Worm (Caenorhabditis elegans) whole organism, L4 larva: ENCODE results near the gene hrpf-2.

ENCODE experiments used
- D1046.2 ChIP-seq: fragments of 200-800 bp; sonication (Bioruptor generic); IDR thresholded peaks from 2 replicates; pipeline ENCODE4 v1.3.6; 2022; ENCODE audit warnings: missing genetic modification characterization, missing compliant biosample characterization
- F26F4.8 ChIP-seq: fragments of 200-800 bp; sonication (Bioruptor generic); conservative IDR thresholded peaks from 2 replicates; pipeline ENCODE4 v1.3.6; 2022; ENCODE audit warnings: missing genetic modification characterization, missing compliant biosample characterization
- R02D3.7 ChIP-seq: fragments of 150-350 bp; sonication (generic microtip); optimal IDR thresholded peaks from 3 replicates; lab custom pipeline; 2014; ENCODE audit warnings: missing biosample characterization, missing genetic modification characterization
- T20F7.1 ChIP-seq: fragments of 200-800 bp; sonication (Bioruptor generic); optimal IDR thresholded peaks from 2 replicates; lab custom pipeline; 2018; ENCODE audit warnings: mild to moderate bottlenecking, missing genetic modification characterization, missing compliant biosample characterization
- T26A8.4 ChIP-seq: fragments of 200-800 bp; sonication (Bioruptor generic); IDR thresholded peaks from 2 replicates; pipeline ENCODE4 v1.3.6; 2022; ENCODE audit warnings: missing genetic modification characterization, missing compliant biosample characterization
- Y5F2A.4 ChIP-seq: fragments of 200-800 bp; sonication (Bioruptor generic); optimal IDR thresholded peaks from 2 replicates; lab custom pipeline; 2018; ENCODE audit warnings: mild to moderate bottlenecking, missing genetic modification characterization, missing compliant biosample characterization
- ZK337.2 ChIP-seq: fragments of 200-800 bp; sonication (Bioruptor generic); IDR thresholded peaks from 2 replicates; pipeline ENCODE4 v1.3.6; 2022; ENCODE audit warnings: missing genetic modification reagents, missing genetic modification characterization, missing compliant biosample characterization
- aha-1 ChIP-seq: fragments of 150-350 bp; peaks from one replicate; lab custom pipeline; 2014; ENCODE audit warnings: missing biosample characterization, missing genetic modification characterization
- aly-2 ChIP-seq: sonication (generic microtip); optimal IDR thresholded peaks from 2 replicates; lab custom pipeline; 2018; ENCODE audit warnings: missing biosample characterization, missing genetic modification characterization
- ama-1 ChIP-seq: fragments of 150-350 bp; optimal IDR thresholded peaks from 2 replicates; lab custom pipeline; 2014; ENCODE audit warnings: inconsistent platforms, mixed read lengths
- ceh-20 ChIP-seq: fragments of 200-800 bp; sonication (Bioruptor generic); IDR thresholded peaks from 2 replicates; pipeline ENCODE4 v1.3.6; 2022; ENCODE audit warnings: missing genetic modification reagents, missing genetic modification characterization, missing compliant biosample characterization
- ceh-32 ChIP-seq: sonication (generic microtip); optimal IDR thresholded peaks from 2 replicates; lab custom pipeline; 2016; ENCODE audit warnings: mild to moderate bottlenecking, missing genetic modification characterization, missing compliant biosample characterization; ENCODE audit not compliant: poor library complexity
- cey-2 ChIP-seq: sonication (generic microtip); optimal IDR thresholded peaks from 3 replicates; lab custom pipeline; 2017; ENCODE audit warnings: missing genetic modification characterization, mild to moderate bottlenecking, missing compliant biosample characterization, antibody characterized with exemption, borderline replicate concordance; ENCODE audit not compliant: insufficient read depth
- ctbp-1 ChIP-seq: fragments of 200-800 bp; sonication (Bioruptor generic); IDR thresholded peaks from 2 replicates; pipeline ENCODE4 v1.3.6; 2022; ENCODE audit warnings: missing genetic modification reagents, missing genetic modification characterization, missing compliant biosample characterization
- daf-16 ChIP-seq, 3 experiments: sonication (generic microtip); optimal IDR thresholded peaks; 2 replicates each; lab custom pipeline; 2016 to 2017; ENCODE audit warnings: missing genetic modification characterization in 3 of 3, missing genetic modification reagents in 3 of 3, mild to moderate bottlenecking in 2 of 3, missing compliant biosample characterization in 2 of 3, missing biosample characterization in 1 of 3, moderate library complexity in 1 of 3
- dmd-6 ChIP-seq: fragments of 200-800 bp; sonication (Bioruptor generic); IDR thresholded peaks from 2 replicates; pipeline ENCODE4 v1.3.6; 2022; ENCODE audit warnings: missing genetic modification reagents, missing genetic modification characterization, missing compliant biosample characterization
- dpl-1 ChIP-seq: fragments of 150-350 bp; optimal IDR thresholded peaks from 2 replicates; lab custom pipeline; 2014; ENCODE audit warnings: missing biosample characterization, missing genetic modification reagents, missing genetic modification characterization
- duxl-1 ChIP-seq: sonication (generic microtip); optimal IDR thresholded peaks from 2 replicates; lab custom pipeline; 2016; ENCODE audit warnings: mild to moderate bottlenecking, missing genetic modification characterization, moderate library complexity, missing compliant biosample characterization; ENCODE audit not compliant: poor library complexity
- egl-43 ChIP-seq: fragments of 200-800 bp; sonication (Bioruptor generic); IDR thresholded peaks from 2 replicates; pipeline ENCODE4 v1.3.6; 2022; ENCODE audit warnings: missing genetic modification reagents, missing genetic modification characterization, missing compliant biosample characterization
- fos-1 ChIP-seq: fragments of 150-350 bp; optimal IDR thresholded peaks from 2 replicates; lab custom pipeline; 2014; ENCODE audit warnings: missing biosample characterization, missing genetic modification characterization
- hif-1 ChIP-seq, 2 experiments: sonication (generic microtip); optimal IDR thresholded peaks; 2 replicates each; lab custom pipeline; 2016 to 2017; ENCODE audit warnings: missing compliant biosample characterization in 2 of 2, missing genetic modification characterization in 2 of 2, missing genetic modification reagents in 2 of 2, missing genotype in 2 of 2, mild to moderate bottlenecking in 1 of 2
- hlh-11 ChIP-seq: fragments of 200-800 bp; sonication (Bioruptor generic); optimal IDR thresholded peaks from 2 replicates; lab custom pipeline; 2018; ENCODE audit warnings: mild to moderate bottlenecking, missing genetic modification characterization, missing compliant biosample characterization
- hlh-30 ChIP-seq: sonication (generic microtip); optimal IDR thresholded peaks from 2 replicates; lab custom pipeline; 2017; ENCODE audit warnings: antibody characterized with exemption, mild to moderate bottlenecking, missing genetic modification characterization, missing compliant biosample characterization; ENCODE audit not compliant: insufficient read depth
- jun-1 ChIP-seq: fragments of 150-350 bp; optimal IDR thresholded peaks from 2 replicates; lab custom pipeline; 2014; ENCODE audit warnings: missing biosample characterization, missing genetic modification reagents, missing genetic modification characterization
- lim-7 ChIP-seq: fragments of 200-800 bp; sonication (Bioruptor generic); IDR thresholded peaks from 2 replicates; pipeline ENCODE4 v1.3.6; 2022; ENCODE audit warnings: missing genetic modification characterization, missing compliant biosample characterization
- lin-15B ChIP-seq: fragments of 150-350 bp; sonication (generic microtip); optimal IDR thresholded peaks from 3 replicates; lab custom pipeline; 2014; ENCODE audit warnings: missing biosample characterization, missing genetic modification characterization
- lin-38 ChIP-seq: fragments of 200-800 bp; sonication (Bioruptor generic); IDR thresholded peaks from 2 replicates; pipeline ENCODE4 v1.3.6; 2022; ENCODE audit warnings: missing genetic modification reagents, missing genetic modification characterization, missing compliant biosample characterization
- lir-3 ChIP-seq: sonication (generic microtip); optimal IDR thresholded peaks from 2 replicates; lab custom pipeline; 2016; ENCODE audit warnings: mild to moderate bottlenecking, missing genetic modification characterization, missing compliant biosample characterization
- lsy-2 ChIP-seq, 2 experiments: fragments of 150-350 bp in 1 of 2; sonication (generic microtip) in 1 of 2; optimal IDR thresholded peaks; 2 replicates each; lab custom pipeline; 2014 to 2017; ENCODE audit warnings: missing biosample characterization in 2 of 2, missing genetic modification characterization in 2 of 2
- madf-9 ChIP-seq: fragments of 200-800 bp; sonication (Bioruptor generic); conservative IDR thresholded peaks from 2 replicates; pipeline ENCODE4 v1.3.6; 2022; ENCODE audit warnings: missing genetic modification reagents, missing genetic modification characterization, missing compliant biosample characterization
- mdt-29 ChIP-seq: fragments of 200-800 bp; sonication (Bioruptor generic); IDR thresholded peaks from 2 replicates; pipeline ENCODE4 v1.3.6; 2022; ENCODE audit warnings: missing genetic modification reagents, missing genetic modification characterization, missing compliant biosample characterization
- mxl-3 ChIP-seq: fragments of 200-800 bp; sonication (Bioruptor generic); optimal IDR thresholded peaks from 2 replicates; lab custom pipeline; 2018; ENCODE audit warnings: mild to moderate bottlenecking, missing genetic modification characterization, missing compliant biosample characterization
- nhr-11 ChIP-seq: fragments of 150-350 bp; optimal IDR thresholded peaks from 2 replicates; lab custom pipeline; 2014; ENCODE audit warnings: missing biosample characterization, missing genetic modification characterization
- nhr-237 ChIP-seq: sonication (generic microtip); optimal IDR thresholded peaks from 2 replicates; lab custom pipeline; 2017; ENCODE audit warnings: missing biosample characterization, missing genetic modification characterization
- nhr-25 ChIP-seq: sonication (generic microtip); optimal IDR thresholded peaks from 2 replicates; lab custom pipeline; 2017; ENCODE audit warnings: missing genetic modification characterization, mild to moderate bottlenecking, missing compliant biosample characterization, antibody characterized with exemption, moderate library complexity, borderline replicate concordance; ENCODE audit not compliant: insufficient read depth
- nhr-28 ChIP-seq: fragments of 150-350 bp; optimal IDR thresholded peaks from 2 replicates; lab custom pipeline; 2014; ENCODE audit warnings: missing biosample characterization, missing genetic modification characterization
- nhr-42 ChIP-seq: fragments of 200-800 bp; sonication (Bioruptor generic); IDR thresholded peaks from 2 replicates; pipeline ENCODE4 v1.3.6; 2022; ENCODE audit warnings: missing genetic modification characterization, missing compliant biosample characterization
- nhr-48 ChIP-seq: sonication (generic microtip); optimal IDR thresholded peaks from 2 replicates; lab custom pipeline; 2016; ENCODE audit warnings: mild to moderate bottlenecking, missing genetic modification characterization, missing compliant biosample characterization
- php-3 ChIP-seq: fragments of 200-800 bp; sonication (Bioruptor generic); IDR thresholded peaks from 2 replicates; pipeline ENCODE4 v1.3.6; 2022; ENCODE audit warnings: missing genetic modification reagents, missing genetic modification characterization, missing compliant biosample characterization
- pqm-1 ChIP-seq: sonication (generic microtip); optimal IDR thresholded peaks from 2 replicates; lab custom pipeline; 2017; ENCODE audit warnings: missing biosample characterization, missing genetic modification characterization
- set-16 ChIP-seq: fragments of 200-800 bp; sonication (Bioruptor generic); IDR thresholded peaks from 2 replicates; pipeline ENCODE4 v1.3.6; 2022; ENCODE audit warnings: missing genetic modification reagents, missing genetic modification characterization, missing compliant biosample characterization
- skn-1 ChIP-seq: fragments of 150-350 bp; optimal IDR thresholded peaks from 2 replicates; lab custom pipeline; 2014; ENCODE audit warnings: missing biosample characterization, missing genetic modification characterization
- snpc-1.2 ChIP-seq: fragments of 200-800 bp; sonication (Bioruptor generic); IDR thresholded peaks from 2 replicates; pipeline ENCODE4 v1.3.6; 2022; ENCODE audit warnings: missing genetic modification reagents, missing genetic modification characterization, missing compliant biosample characterization
- spr-3 ChIP-seq: fragments of 200-800 bp; sonication (Bioruptor generic); optimal IDR thresholded peaks from 2 replicates; lab custom pipeline; 2018; ENCODE audit warnings: mild to moderate bottlenecking, missing genetic modification characterization, missing compliant biosample characterization
- tag-97 ChIP-seq: fragments of 200-800 bp; sonication (Bioruptor generic); IDR thresholded peaks from 2 replicates; pipeline ENCODE4 v1.3.6; 2022; ENCODE audit warnings: missing genetic modification characterization, missing compliant biosample characterization
- unc-62 ChIP-seq, 3 experiments: fragments of 150-350 bp in 1 of 3; sonication (generic microtip); optimal IDR thresholded peaks in 2 of 3; peaks in 1 of 3; 1 replicate in 1 of 3; 2 replicates in 2 of 3; lab custom pipeline; 2014 to 2017; ENCODE audit warnings: missing biosample characterization in 3 of 3, missing genetic modification characterization in 3 of 3, missing genetic modification reagents in 3 of 3, missing genotype in 1 of 3
- zag-1 ChIP-seq: fragments of 150-350 bp; optimal IDR thresholded peaks from 2 replicates; lab custom pipeline; 2014; ENCODE audit warnings: missing biosample characterization, missing genetic modification characterization
- zip-2 ChIP-seq: fragments of 150-350 bp; optimal IDR thresholded peaks from 2 replicates; lab custom pipeline; 2014; ENCODE audit warnings: missing biosample characterization, missing genetic modification characterization
- ztf-11 ChIP-seq: fragments of 150-350 bp; optimal IDR thresholded peaks from 2 replicates; lab custom pipeline; 2014; ENCODE audit warnings: missing biosample characterization, missing genetic modification characterization
- ztf-7 ChIP-seq: fragments of 150-350 bp; optimal IDR thresholded peaks from 2 replicates; lab custom pipeline; 2014; ENCODE audit warnings: missing biosample characterization, missing genetic modification characterization

Gene hrpf-2

DNA sequence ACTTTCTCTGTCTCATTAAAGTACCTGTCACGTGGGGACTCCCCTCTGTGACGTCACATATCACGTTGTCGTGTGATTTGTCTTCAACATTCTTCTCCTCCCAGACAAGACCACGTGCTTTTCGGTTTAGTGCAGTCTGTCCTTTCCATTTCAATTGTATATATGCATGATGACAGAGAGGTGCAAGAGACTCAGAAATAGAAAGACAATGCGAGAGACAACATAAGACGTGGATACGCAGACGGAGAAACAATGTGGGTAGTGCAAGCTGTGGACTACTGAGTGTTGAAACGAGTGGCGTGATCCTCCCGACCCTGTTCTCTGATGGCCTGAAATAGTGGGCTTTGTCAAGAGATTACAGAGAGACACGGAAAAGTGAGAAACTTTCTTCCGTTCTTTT, 39.6 kb downstream of the hrpf-2 start (continued):
- TF ChIP-seq dpl-1 (GFP tag; lab: Kevin White, UChicago) (peak; percentile 72), nhr-48 (peak; percentile 99), fos-1 (peak; percentile 14), Y5F2A.4 (GFP tag; lab: Kevin White, UChicago) (no peak), jun-1 (tag; lab: Kevin White, UChicago) (peak; percentile 47), lsy-2 (tag; optimal IDR thresholded peaks at IDR 0.05; lab: Kevin White, UChicago) (peak; percentile 78 to 95), php-3 (GFP tag; lab: Robert Waterston, UW) (peak; percentile 90), nhr-11 (tag; lab: Kevin White, UChicago) (peak; percentile 84), aha-1 (tag; lab: Kevin White, UChicago) (peak; percentile 99), ceh-20 (GFP tag; lab: Robert Waterston, UW) (peak; percentile 97), mxl-3 (GFP tag; lab: Kevin White, UChicago) (peak; percentile 99), cey-2 (peak; percentile 74), ZK337.2 (GFP tag; lab: Robert Waterston, UW) (no peak; the same call in 1 of the 2 replicates), nhr-28 (tag; lab: Kevin White, UChicago) (peak; percentile 89), snpc-1.2 (GFP tag; lab: Robert Waterston, UW) (0 out of 2 replicates have a peak, but pooled peaks have one; percentile 38), nhr-237 (no peak), F26F4.8 (no peak), madf-9 (0 out of 2 replicates have a peak, but pooled peaks have one; percentile 44), duxl-1 (tag; lab: Kevin White, UChicago) (peak; percentile 76), ama-1 (lab: Kevin White, UChicago) (peak; percentile 72), aly-2 (tag; lab: Kevin White, UChicago) (no peak), unc-62 (GFP tag; optimal IDR thresholded peaks at IDR 0.05 in 1 of 2; lab: Kevin White, UChicago) (peak in 1 of 2 experiments; percentile 100), unc-62 (tag; optimal IDR thresholded peaks at IDR 0.05; lab: Kevin White, UChicago) (peak; percentile 56), spr-3 (GFP tag; lab: Kevin White, UChicago) (peak; percentile 71), zip-2 (peak; percentile 40), mdt-29 (GFP tag; lab: Robert Waterston, UW) (peak; percentile 95), lir-3 (no peak), D1046.2 (GFP tag; lab: Robert Waterston, UW) (no peak), R02D3.7 (tag; lab: Kevin White, UChicago) (no peak), nhr-42 (peak; percentile 80; the same call in 1 of the 2 replicates), hlh-11 (tag; lab: Kevin White, UChicago) (peak; percentile 99), nhr-25 (tag; lab: Kevin White, UChicago) (peak; percentile 84), skn-1 (peak; percentile 46), ztf-7 (peak; percentile 75), pqm-1 (tag; lab: Kevin White, UChicago) (peak; percentile 67), lin-15B (tag; lab: Kevin White, UChicago) (no peak), egl-43 (GFP tag; lab: Robert Waterston, UW) (peak; percentile 76), lin-38 (GFP tag; lab: Robert Waterston, UW) (peak; percentile 77), daf-16 (GFP tag; optimal IDR thresholded peaks at IDR 0.05; lab: Kevin White, UChicago) (peak; percentile 62 to 79), daf-16 (tag; optimal IDR thresholded peaks at IDR 0.05; lab: Kevin White, UChicago) (peak; percentile 89), dmd-6 (GFP tag; lab: Robert Waterston, UW) (peak; percentile 99), ceh-32 (peak; percentile 16), T26A8.4 (peak; percentile 89), zag-1 (tag; lab: Kevin White, UChicago) (no peak), ctbp-1 (GFP tag; lab: Robert Waterston, UW) (peak; percentile 90), set-16 (GFP tag; lab: Robert Waterston, UW) (peak; percentile 59), ztf-11 (tag; lab: Kevin White, UChicago) (no peak), tag-97 (no peak), hif-1 (tag; optimal IDR thresholded peaks at IDR 0.05; lab: Kevin White, UChicago) (peak; percentile 81 to 95), T20F7.1 (GFP tag; lab: Kevin White, UChicago) (peak; percentile 88), lim-7 (no peak), hlh-30 (tag; lab: Kevin White, UChicago) (peak; percentile 100)
